Worm (Caenorhabditis elegans) whole organism, L4/young adult: ENCODE data around the gene tbb-1.
"Not testable (repeated sequence)": the region's sequence is repeated elsewhere in the genome, so short reads cannot be mapped to it uniquely, and the experiment has no call there.

Experiments
- W03F9.2 ChIP-seq: fragments of 150-350 bp; optimal IDR thresholded peaks from 2 replicates; lab custom pipeline; 2014; ENCODE audit warnings: missing biosample characterization, missing genetic modification characterization
- dao-5 ChIP-seq: sonication (generic microtip); optimal IDR thresholded peaks from 2 replicates; lab custom pipeline; 2016; ENCODE audit warnings: missing genotype, missing genetic modification characterization, moderate library complexity, missing compliant biosample characterization
- him-1 ChIP-seq: sonication (generic microtip); optimal IDR thresholded peaks from 2 replicates; lab custom pipeline; 2016; ENCODE audit warnings: missing genotype, missing genetic modification reagents, missing genetic modification characterization, missing compliant biosample characterization

The tbb-1 gene

DNA sequence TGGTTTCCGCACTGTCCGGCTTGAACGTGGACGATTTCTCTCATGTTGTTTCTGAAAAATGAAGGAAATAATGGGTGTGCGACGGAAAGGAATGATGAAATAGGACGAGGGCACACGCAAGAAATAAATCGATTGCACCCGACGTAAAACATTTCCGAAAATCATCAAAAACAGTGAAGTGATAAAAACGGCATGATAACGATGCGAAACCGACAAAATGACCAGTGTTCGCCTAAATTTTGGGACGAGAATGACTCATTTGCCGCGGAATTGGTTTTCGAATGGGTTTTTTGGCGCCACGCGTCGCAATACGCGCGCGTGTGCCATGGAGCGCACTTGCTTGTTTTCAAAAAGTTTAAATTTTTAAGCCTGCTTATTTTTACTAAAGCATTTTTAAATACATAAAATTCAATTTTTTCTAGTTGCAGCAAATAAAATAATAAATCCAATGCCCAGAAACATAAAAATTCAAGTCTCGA, at the start of gene tbb-1, which contains the start of gene rib-2:
tbb-1 (minus strand) TSS at position 51 of the 479 bp plus-strand sequence.
rib-2 (plus strand) TSS at position 429 of the 479 bp plus-strand sequence.
- no peak for TF ChIP-seq him-1 (tag; lab: Kevin White, UChicago)
- peak; percentile 91 for TF ChIP-seq W03F9.2 (tag; lab: Kevin White, UChicago)

DNA sequence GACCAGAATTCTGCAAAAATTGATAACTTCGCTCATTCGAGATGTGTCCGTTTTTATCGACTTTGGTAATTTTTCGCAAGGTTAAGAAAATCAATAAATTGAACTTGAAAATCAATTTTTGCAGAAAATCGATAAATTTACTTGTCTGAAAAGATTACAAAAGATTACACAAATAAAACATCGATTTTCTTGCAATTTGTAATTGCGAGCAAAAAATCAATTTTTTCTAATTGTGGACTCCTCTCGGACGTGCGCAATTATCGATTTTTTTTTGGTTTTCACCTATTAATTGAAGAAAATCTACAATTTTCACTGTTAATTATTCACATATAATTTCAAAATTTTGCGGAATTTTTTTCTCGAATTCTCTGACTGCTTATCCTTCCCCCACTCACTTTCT, 49.0 kb upstream of the tbb-1 start:
- TF ChIP-seq W03F9.2 (tag; lab: Kevin White, UChicago) = no peak
- TF ChIP-seq dao-5 (tag; lab: Kevin White, UChicago) = no peak
- TF ChIP-seq him-1 (tag; lab: Kevin White, UChicago) = no peak

DNA sequence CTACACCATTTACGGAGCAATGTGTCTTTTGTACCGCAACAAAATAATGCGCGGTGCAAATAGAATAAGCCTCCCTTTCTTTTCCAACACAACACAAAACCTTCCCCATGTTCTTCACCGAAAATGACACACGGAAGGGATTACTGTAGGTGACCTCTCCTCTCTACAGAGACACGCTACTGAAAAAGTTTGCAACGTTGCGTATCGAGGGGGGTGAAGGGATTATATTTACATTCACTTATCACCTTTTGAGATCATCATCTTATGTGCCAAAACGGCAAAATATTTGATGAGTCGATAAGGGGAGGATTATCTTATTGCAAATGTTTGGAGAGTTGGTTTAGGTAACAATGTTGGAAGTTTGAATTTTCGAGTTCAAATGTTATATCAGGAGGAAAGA, 40.8 kb upstream of the tbb-1 start:
- no peak for TF ChIP-seq him-1 (tag; lab: Kevin White, UChicago)
- no peak for TF ChIP-seq dao-5 (tag; lab: Kevin White, UChicago)
- no peak for TF ChIP-seq W03F9.2 (tag; lab: Kevin White, UChicago)

DNA sequence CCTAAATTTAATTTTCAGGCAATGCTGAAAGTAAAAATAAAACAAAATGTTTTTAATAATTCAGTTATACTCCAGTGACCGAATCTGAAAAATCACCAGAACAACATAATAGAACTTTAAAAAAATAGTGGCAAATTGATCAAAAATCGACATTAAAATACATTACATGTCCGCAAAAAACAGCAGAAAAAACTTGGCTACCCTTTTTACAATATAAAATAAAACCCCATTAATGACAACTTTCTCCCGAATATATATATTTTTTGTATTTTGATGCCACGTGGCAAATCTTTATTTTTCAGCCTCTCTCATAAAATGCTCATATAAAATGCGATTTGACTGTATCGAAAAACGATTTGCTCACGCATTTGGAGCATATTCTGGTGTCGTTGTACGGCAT, 39.3 kb upstream of the tbb-1 start, which contains the start of gene ptr-19:
ptr-19 (plus strand) TSS at position 301 of the 400 bp plus-strand sequence.
- TF ChIP-seq dao-5 (tag; lab: Kevin White, UChicago) = no peak
- TF ChIP-seq W03F9.2 (tag; lab: Kevin White, UChicago) = no peak
- no peak for TF ChIP-seq him-1 (tag; lab: Kevin White, UChicago)

DNA sequence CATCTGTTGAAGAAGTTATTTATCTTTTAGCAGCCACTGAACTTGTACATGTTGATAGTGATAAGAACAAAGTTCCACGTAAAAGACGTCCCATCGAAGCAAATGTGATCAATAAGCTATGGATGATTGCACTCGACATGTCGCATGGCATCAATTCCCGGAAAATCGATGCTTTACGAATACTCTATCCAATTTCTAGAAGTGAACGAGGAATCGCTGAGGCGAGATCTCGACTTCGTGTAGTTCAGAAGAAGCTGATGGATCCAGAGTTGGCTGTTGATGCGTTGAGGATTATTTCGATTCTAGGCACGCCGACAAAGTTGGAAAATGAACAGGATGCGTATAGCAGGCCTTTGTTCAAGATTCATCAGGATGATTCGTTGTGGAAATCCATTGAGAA, 27.5 kb upstream of the tbb-1 start:
- TF ChIP-seq W03F9.2 (tag; lab: Kevin White, UChicago) (no peak), him-1 (tag; lab: Kevin White, UChicago) (no peak), dao-5 (tag; lab: Kevin White, UChicago) (no peak)

DNA sequence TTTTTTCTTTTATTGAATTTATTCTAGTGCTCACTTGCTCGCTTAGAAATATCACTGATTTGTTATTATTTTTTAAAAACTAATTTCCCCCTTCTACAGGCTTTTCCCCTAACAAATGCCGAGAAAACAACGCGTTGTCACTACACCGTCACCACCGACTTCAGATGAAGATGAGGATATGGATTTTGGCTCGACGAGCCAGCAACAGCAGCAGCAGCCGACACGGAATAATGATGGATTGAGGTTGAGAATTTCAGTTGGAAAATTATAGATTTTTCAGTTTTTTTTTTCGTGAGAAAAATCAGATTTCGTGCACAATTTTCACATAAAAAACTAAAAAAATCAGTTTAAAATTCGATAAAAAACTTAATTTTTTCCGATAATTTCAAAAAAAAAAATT, 20.8 kb upstream of the tbb-1 start, which contains the start of gene dpy-28:
dpy-28 (plus strand) TSS at position 100 of the 400 bp plus-strand sequence.
- no peak for TF ChIP-seq dao-5 (tag; lab: Kevin White, UChicago)
- no peak for TF ChIP-seq him-1 (tag; lab: Kevin White, UChicago)
- TF ChIP-seq W03F9.2 (tag; lab: Kevin White, UChicago) = no peak

DNA sequence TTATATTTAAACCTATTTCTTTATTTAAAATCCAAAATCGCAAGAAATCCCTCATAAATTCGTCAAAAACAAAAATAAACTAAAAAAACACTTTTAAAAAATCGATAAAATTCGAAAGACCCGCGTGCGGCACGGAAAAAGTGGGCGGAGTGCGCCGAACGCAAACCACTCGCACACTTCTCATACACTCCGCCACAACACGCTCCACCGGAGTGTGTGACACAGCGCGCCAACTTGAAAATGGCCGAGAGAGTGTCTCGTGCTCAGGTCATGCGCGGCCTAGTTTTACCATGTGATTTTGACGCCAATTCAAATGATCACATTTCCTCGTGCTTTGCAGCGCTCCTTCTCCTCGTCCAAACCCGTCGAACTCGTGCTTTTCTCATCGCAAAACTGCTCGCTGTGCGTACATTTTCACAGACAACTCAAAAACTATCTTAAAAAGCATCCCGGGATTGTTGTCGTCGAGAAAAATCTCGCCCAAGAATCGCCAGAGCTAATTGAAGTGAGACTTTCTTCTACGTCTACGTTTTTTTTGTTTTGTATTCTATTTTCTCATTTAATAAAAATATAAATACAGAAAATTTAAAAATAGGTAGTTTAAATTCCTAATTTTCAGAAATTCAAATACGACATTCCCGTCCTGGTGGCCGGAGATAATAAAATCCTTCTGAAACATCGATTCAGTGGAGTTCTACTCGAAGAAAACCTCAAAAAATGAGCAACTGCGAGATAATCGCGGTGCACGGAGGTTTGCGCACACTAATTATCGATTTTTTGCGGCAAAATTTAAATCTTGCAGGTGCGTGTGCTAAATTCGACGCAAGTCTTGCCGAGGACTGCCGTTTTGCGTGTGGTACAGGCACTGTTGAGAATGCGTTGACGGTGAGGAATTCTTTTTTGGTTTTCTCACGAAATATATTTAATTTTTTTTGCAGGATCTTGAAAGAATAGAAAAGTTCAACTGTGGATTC, 17.1 kb upstream of the tbb-1 start, which contains the start of gene tasp-1:
tasp-1 (plus strand) TSS at position 258 of the 974 bp plus-strand sequence.
- peak; percentile 99 for TF ChIP-seq him-1 (tag; lab: Kevin White, UChicago)
- peak; percentile 89 for TF ChIP-seq dao-5 (tag; lab: Kevin White, UChicago)
- peak; percentile 99 for TF ChIP-seq W03F9.2 (tag; lab: Kevin White, UChicago)

DNA sequence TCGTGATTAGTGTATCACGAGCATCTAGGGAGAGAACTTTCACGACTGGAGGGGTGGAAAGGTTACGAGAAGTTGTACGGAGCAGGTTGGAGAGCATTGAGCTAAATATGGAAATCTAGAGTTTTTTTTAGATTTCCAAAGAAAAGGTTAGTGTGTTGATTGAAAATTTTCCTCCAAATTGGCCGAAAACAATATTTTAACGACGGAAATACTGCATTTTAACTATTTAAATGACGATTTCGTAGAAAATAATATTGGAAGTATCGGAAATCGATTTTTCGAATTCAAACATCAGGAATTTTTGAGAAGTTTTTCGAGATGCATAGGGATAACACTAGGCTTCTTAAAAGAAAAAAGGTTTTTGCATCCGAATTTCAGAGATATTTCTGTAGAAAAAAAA, 16.2 kb upstream of the tbb-1 start, which contains the start of gene K01G5.10:
K01G5.10 (minus strand) TSS at position 101 of the 400 bp plus-strand sequence.
- TF ChIP-seq dao-5 (tag; lab: Kevin White, UChicago) (no peak), W03F9.2 (tag; lab: Kevin White, UChicago) (no peak), him-1 (tag; lab: Kevin White, UChicago) (no peak)

DNA sequence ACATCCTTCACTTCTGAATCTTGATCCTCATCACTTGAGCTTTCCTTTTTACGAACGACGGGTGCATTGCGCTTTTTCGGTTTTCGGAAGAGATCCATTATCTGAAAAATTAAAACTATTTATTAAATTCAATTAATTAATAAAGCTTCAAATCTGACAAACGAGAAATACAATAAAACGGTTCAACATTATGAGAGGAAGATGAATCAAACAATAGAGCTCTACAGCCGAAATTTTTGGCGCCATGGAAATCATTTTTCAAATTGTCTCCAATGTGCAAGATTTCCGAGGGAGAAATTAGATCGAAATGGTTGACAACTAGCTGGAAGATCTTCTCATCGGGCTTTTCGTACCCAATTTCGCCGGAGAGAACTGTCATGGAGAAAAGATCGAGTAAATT, 15.3 kb upstream of the tbb-1 start, which contains the start of gene rnf-113:
rnf-113 (minus strand) TSS at position 101 of the 400 bp plus-strand sequence.
- no peak for TF ChIP-seq him-1 (tag; lab: Kevin White, UChicago)
- no peak for TF ChIP-seq W03F9.2 (tag; lab: Kevin White, UChicago)
- no peak for TF ChIP-seq dao-5 (tag; lab: Kevin White, UChicago)

DNA sequence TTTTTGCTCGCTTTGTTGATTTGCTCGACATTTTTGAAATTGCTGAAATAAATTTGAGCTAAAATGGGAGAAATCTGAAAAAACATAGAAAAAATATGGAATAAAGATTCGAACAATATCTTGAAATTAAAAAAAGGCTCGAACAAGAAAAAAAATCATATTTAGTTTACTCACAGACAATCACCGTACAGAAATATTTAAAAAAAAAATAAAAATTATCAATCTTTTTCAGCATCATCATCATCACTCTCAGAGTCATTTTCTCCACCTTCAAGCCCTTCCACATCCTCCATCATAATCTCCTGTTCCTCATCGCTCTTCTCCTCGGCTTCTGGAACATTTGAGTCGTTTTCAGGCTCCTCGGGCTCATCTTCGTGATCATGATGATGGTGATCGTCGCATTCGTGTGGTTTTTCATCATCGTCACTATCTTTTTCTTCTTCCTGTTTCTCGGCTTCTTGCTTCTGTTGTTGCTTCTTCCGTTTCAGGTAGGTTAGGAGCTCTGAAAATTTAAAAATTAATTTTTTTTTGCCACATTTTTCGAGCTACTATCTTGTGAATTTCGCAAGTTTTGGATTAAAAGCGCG, 13.3 kb upstream of the tbb-1 start, which contains the start of gene hpl-2:
hpl-2 (minus strand) TSS at position 51 of the 587 bp plus-strand sequence.
- TF ChIP-seq him-1 (tag; lab: Kevin White, UChicago) (no peak), dao-5 (tag; lab: Kevin White, UChicago) (no peak), W03F9.2 (tag; lab: Kevin White, UChicago) (no peak)

DNA sequence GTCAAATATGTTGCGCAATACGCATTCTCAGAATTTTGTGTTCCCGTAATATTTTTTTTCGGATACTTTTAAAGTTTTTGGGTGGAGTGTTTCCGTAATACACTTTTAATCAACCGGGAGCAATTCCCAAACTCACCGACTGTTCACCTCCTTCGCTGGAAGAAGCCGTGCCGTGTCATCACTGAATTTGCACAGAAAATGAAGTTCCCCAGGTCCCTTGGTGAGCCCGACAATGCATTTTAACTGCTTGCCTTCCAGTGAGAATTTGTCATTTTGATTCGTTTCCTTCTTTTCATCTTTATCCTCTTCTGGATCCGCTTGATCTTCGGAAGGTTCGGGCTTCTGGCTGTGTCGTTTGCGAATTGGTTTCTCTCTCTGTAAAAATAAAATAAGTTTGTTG, 12.1 kb upstream of the tbb-1 start:
- TF ChIP-seq him-1 (tag; lab: Kevin White, UChicago) (no peak), W03F9.2 (tag; lab: Kevin White, UChicago) (no peak)

DNA sequence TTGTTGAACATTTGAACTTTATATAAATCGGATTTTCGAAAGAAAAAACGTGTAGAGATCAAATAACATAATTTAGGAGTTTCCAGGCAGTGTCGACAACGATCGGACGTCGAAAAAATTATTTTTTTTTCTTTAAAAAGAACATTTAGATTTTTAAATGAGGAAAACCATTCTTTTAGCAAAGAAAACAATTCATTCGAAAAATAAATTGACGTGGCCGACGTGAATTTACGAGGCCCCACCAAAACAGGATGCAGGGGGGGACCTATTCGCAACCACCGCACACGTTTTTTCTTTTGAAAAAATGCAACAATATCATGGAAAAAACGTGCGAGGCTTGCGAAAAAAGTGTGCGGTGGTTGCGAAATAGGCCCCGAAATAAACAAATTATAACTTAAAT, 7.8 kb upstream of the tbb-1 start, which contains the start of gene enu-3.6:
enu-3.6 (plus strand) TSS at position 392 of the 400 bp plus-strand sequence.
- not testable (repeated sequence) for TF ChIP-seq W03F9.2, him-1, dao-5 (tag; lab: Kevin White, UChicago)
